Comparison of ENCODE assay signal across 5 worm cellular contexts in genomic region chrIII:13066828-13067227, ce11.
TF ChIP-seq lines count a peak whose summit lies in the region.

No protein-coding gene starts in this region.

TF ChIP-seq in whole organism, L1 larva, 84 proteins besides CTCF, POLR2A, EP300 and RAD21:
- TF ChIP-seq dsc-1 (tag; optimal IDR thresholded peaks at IDR 0.05; lab: Kevin White, UChicago) (peak; percentile 40), alr-1 (tag; optimal IDR thresholded peaks at IDR 0.05; lab: Kevin White, UChicago; ENCODE audit: borderline replicate concordance) (no peak)
TF ChIP-seq in whole organism, L1 larva: peak in this region for 1.

TF ChIP-seq in whole organism, L2 larva, 48 proteins besides CTCF, POLR2A, EP300 and RAD21:
- peak; percentile 34 for TF ChIP-seq sma-9 (GFP tag; optimal IDR thresholded peaks at IDR 0.05; lab: Kevin White, UChicago)
- no peak for TF ChIP-seq sma-9 (tag; optimal IDR thresholded peaks at IDR 0.05; lab: Kevin White, UChicago)
- TF ChIP-seq lin-11 (tag; optimal IDR thresholded peaks at IDR 0.05; lab: Kevin White, UChicago), result no peak
- no peak for TF ChIP-seq zag-1 (tag; optimal IDR thresholded peaks at IDR 0.05; lab: Kevin White, UChicago)
- TF ChIP-seq ceh-16 (tag; optimal IDR thresholded peaks at IDR 0.05; lab: Kevin White, UChicago), result no peak
- no peak for TF ChIP-seq C34F6.9 (tag; optimal IDR thresholded peaks at IDR 0.05; lab: Kevin White, UChicago)

TF ChIP-seq in whole organism, L3 larva, 47 proteins besides CTCF, POLR2A, EP300 and RAD21:
- no peak for TF ChIP-seq egl-27 (tag; optimal IDR thresholded peaks at IDR 0.05; lab: Kevin White, UChicago)
- no peak for TF ChIP-seq unc-62 (GFP tag; optimal IDR thresholded peaks at IDR 0.05; lab: Kevin White, UChicago)
- TF ChIP-seq elt-3 (tag; optimal IDR thresholded peaks at IDR 0.05; lab: Kevin White, UChicago), result no peak
- peak; percentile 22 for TF ChIP-seq egl-5 (tag; optimal IDR thresholded peaks at IDR 0.05; lab: Kevin White, UChicago)
- no peak for TF ChIP-seq pqm-1 (tag; optimal IDR thresholded peaks at IDR 0.05; lab: Kevin White, UChicago)
- no peak for TF ChIP-seq nfya-1 (tag; optimal IDR thresholded peaks at IDR 0.05; lab: Kevin White, UChicago; ENCODE audit: insufficient read depth)
- no peak for TF ChIP-seq lin-39 (tag; optimal IDR thresholded peaks at IDR 0.05; lab: Kevin White, UChicago)

TF ChIP-seq in whole organism, L4 larva, 104 proteins besides CTCF, POLR2A, EP300 and RAD21:
- TF ChIP-seq zag-1 (tag; optimal IDR thresholded peaks at IDR 0.05; lab: Kevin White, UChicago), result no peak
- peak; percentile 81; the same call in 1 of the 2 replicates for TF ChIP-seq tra-1 (GFP tag; IDR thresholded peaks at IDR 0.05; lab: Robert Waterston, UW)
- no peak for TF ChIP-seq mxl-2 (GFP tag; conservative IDR thresholded peaks at IDR 0.05; lab: Robert Waterston, UW)
- no peak for TF ChIP-seq unc-130 (GFP tag; optimal IDR thresholded peaks at IDR 0.05; lab: Kevin White, UChicago)
- peak; percentile 72 for TF ChIP-seq nhr-48 (tag; optimal IDR thresholded peaks at IDR 0.05; lab: Kevin White, UChicago)
- no peak for TF ChIP-seq F49E8.2 (tag; optimal IDR thresholded peaks at IDR 0.05; lab: Kevin White, UChicago; ENCODE audit: borderline replicate concordance)
- no peak for TF ChIP-seq egl-27 (tag; optimal IDR thresholded peaks at IDR 0.05; lab: Kevin White, UChicago)
- 0 out of 2 replicates have a peak, but pooled peaks have one; percentile 16 for TF ChIP-seq zfp-3 (GFP tag; conservative IDR thresholded peaks at IDR 0.05; lab: Robert Waterston, UW)
- TF ChIP-seq nhr-111 (GFP tag; optimal IDR thresholded peaks at IDR 0.05; lab: Kevin White, UChicago), result no peak
- TF ChIP-seq vab-7 (GFP tag; IDR thresholded peaks at IDR 0.05; lab: Robert Waterston, UW), result no peak
- peak; percentile 49 for TF ChIP-seq dve-1 (tag; optimal IDR thresholded peaks at IDR 0.05; lab: Kevin White, UChicago; ENCODE audit: insufficient read depth)
- TF ChIP-seq T26A8.4 (GFP tag; IDR thresholded peaks at IDR 0.05; lab: Robert Waterston, UW), result 0 out of 2 replicates have a peak, but pooled peaks have one; percentile 36
- TF ChIP-seq hlh-11 (tag; optimal IDR thresholded peaks at IDR 0.05; lab: Kevin White, UChicago), result peak; percentile 15
- no peak for TF ChIP-seq mdl-1 (tag; optimal IDR thresholded peaks at IDR 0.05; lab: Kevin White, UChicago)
- TF ChIP-seq aha-1 (tag; lab: Kevin White, UChicago), result peak; percentile 88
- TF ChIP-seq lim-7 (GFP tag; IDR thresholded peaks at IDR 0.05; lab: Robert Waterston, UW), result no peak
- no peak for TF ChIP-seq duxl-1 (tag; optimal IDR thresholded peaks at IDR 0.05; lab: Kevin White, UChicago; ENCODE audit: poor library complexity)
- TF ChIP-seq Y5F2A.4 (GFP tag; optimal IDR thresholded peaks at IDR 0.05; lab: Kevin White, UChicago), result no peak
- no peak for TF ChIP-seq spr-1 (tag; optimal IDR thresholded peaks at IDR 0.05; lab: Kevin White, UChicago)
- TF ChIP-seq daf-16 (GFP tag; optimal IDR thresholded peaks at IDR 0.05; lab: Kevin White, UChicago), result no peak
- peak; percentile 6 for TF ChIP-seq daf-16 (tag; optimal IDR thresholded peaks at IDR 0.05; lab: Kevin White, UChicago)
- TF ChIP-seq pha-4 (GFP tag; IDR thresholded peaks at IDR 0.05; lab: Robert Waterston, UW), result 0 out of 2 replicates have a peak, but pooled peaks have one; percentile 7
- no peak for TF ChIP-seq pha-4 (tag; optimal IDR thresholded peaks at IDR 0.05; lab: Kevin White, UChicago)
- TF ChIP-seq dmd-6 (GFP tag; IDR thresholded peaks at IDR 0.05; lab: Robert Waterston, UW), result peak; percentile 92

TF ChIP-seq in whole organism, young adult, 124 proteins besides CTCF, POLR2A, EP300 and RAD21 (continues in another document):
- TF ChIP-seq snpc-3.4 (tag; optimal IDR thresholded peaks at IDR 0.05; lab: Kevin White, UChicago) (no peak), somi-1 (GFP tag; optimal IDR thresholded peaks at IDR 0.05; lab: Kevin White, UChicago) (no peak), lir-1 (GFP tag; conservative IDR thresholded peaks at IDR 0.05; lab: Robert Waterston, UW) (no peak), K12H6.12 (tag; optimal IDR thresholded peaks at IDR 0.05; lab: Kevin White, UChicago) (no peak), ceh-40 (GFP tag; IDR thresholded peaks at IDR 0.05; lab: Robert Waterston, UW) (no peak), Y95B8A.8 (GFP tag; IDR thresholded peaks at IDR 0.05; lab: Robert Waterston, UW) (no peak), sdz-38 (tag; optimal IDR thresholded peaks at IDR 0.05; lab: Kevin White, UChicago) (no peak), die-1 (tag; optimal IDR thresholded peaks at IDR 0.05; lab: Kevin White, UChicago) (no peak), cebp-1 (GFP tag; IDR thresholded peaks at IDR 0.05; lab: Robert Waterston, UW) (no peak), cebp-1 (tag; optimal IDR thresholded peaks at IDR 0.05; lab: Kevin White, UChicago) (no peak), mes-4 (tag; optimal IDR thresholded peaks at IDR 0.05; lab: Kevin White, UChicago) (no peak), Y67H2A.10 (GFP tag; conservative IDR thresholded peaks at IDR 0.05; lab: Robert Waterston, UW) (no peak), hlh-12 (tag; optimal IDR thresholded peaks at IDR 0.05; lab: Kevin White, UChicago) (no peak), egl-44 (GFP tag; IDR thresholded peaks at IDR 0.05; lab: Robert Waterston, UW) (no peak), hlh-26 (GFP tag; conservative IDR thresholded peaks at IDR 0.05; lab: Robert Waterston, UW) (no peak), dpl-1 (GFP tag; optimal IDR thresholded peaks at IDR 0.05; lab: Kevin White, UChicago) (no peak), lsl-1 (GFP tag; optimal IDR thresholded peaks at IDR 0.05; lab: Kevin White, UChicago) (no peak), ama-1 (optimal IDR thresholded peaks at IDR 0.05; lab: Kevin White, UChicago) (no peak), ama-1 (GFP tag; optimal IDR thresholded peaks at IDR 0.05; lab: Kevin White, UChicago) (no peak), aptf-3 (GFP tag; IDR thresholded peaks at IDR 0.05; lab: Robert Waterston, UW) (no peak), egrh-3 (GFP tag; IDR thresholded peaks at IDR 0.05; lab: Robert Waterston, UW) (no peak), madf-8 (GFP tag; conservative IDR thresholded peaks at IDR 0.05; lab: Robert Waterston, UW) (no peak), nhr-120 (GFP tag; IDR thresholded peaks at IDR 0.05; lab: Robert Waterston, UW) (no peak), mcd-1 (GFP tag; IDR thresholded peaks at IDR 0.05; lab: Robert Waterston, UW) (0 out of 2 replicates have a peak, but pooled peaks have one; percentile 20), tlf-1 (GFP tag; optimal IDR thresholded peaks at IDR 0.05; lab: Kevin White, UChicago) (no peak), tbp1 (GFP tag; optimal IDR thresholded peaks at IDR 0.05; lab: Kevin White, UChicago) (peak; percentile 10), ceh-91 (GFP tag; IDR thresholded peaks at IDR 0.05; lab: Robert Waterston, UW) (no peak), C06A6.2 (GFP tag; conservative IDR thresholded peaks at IDR 0.05; lab: Robert Waterston, UW) (no peak), tbx-9 (tag; optimal IDR thresholded peaks at IDR 0.05; lab: Kevin White, UChicago; ENCODE audit: borderline replicate concordance) (no peak), Y56A3A.18 (GFP tag; IDR thresholded peaks at IDR 0.05; lab: Robert Waterston, UW) (no peak), nhr-179 (tag; optimal IDR thresholded peaks at IDR 0.05; lab: Kevin White, UChicago) (no peak), ets-4 (GFP tag; optimal IDR thresholded peaks at IDR 0.05; lab: Kevin White, UChicago) (no peak), dox-1 (GFP tag; IDR thresholded peaks at IDR 0.05; lab: Robert Waterston, UW) (peak; percentile 48; the same call in 1 of the 2 replicates), madf-3 (GFP tag; IDR thresholded peaks at IDR 0.05; lab: Robert Waterston, UW) (no peak), xnd-1 (tag; optimal IDR thresholded peaks at IDR 0.05; lab: Kevin White, UChicago) (no peak), C17E4.6 (GFP tag; IDR thresholded peaks at IDR 0.05; lab: Robert Waterston, UW) (no peak), madf-10 (tag; optimal IDR thresholded peaks at IDR 0.05; lab: Kevin White, UChicago) (peak; percentile 25), rpc-1 (optimal IDR thresholded peaks at IDR 0.05; lab: Kevin White, UChicago) (no peak), rpc-1 (tag; optimal IDR thresholded peaks at IDR 0.05; lab: Kevin White, UChicago) (no peak), snpc-4 (GFP tag; optimal IDR thresholded peaks at IDR 0.05; lab: Kevin White, UChicago) (no peak), snpc-4 (tag; optimal IDR thresholded peaks at IDR 0.05; lab: Kevin White, UChicago) (peak in 1 of 4 experiments; percentile 29), ceh-79 (tag; optimal IDR thresholded peaks at IDR 0.05; lab: Kevin White, UChicago) (no peak), lin-40 (tag; optimal IDR thresholded peaks at IDR 0.05; lab: Kevin White, UChicago) (no peak), repo-1 (tag; optimal IDR thresholded peaks at IDR 0.05; lab: Kevin White, UChicago) (no peak), F52B5.7 (tag; optimal IDR thresholded peaks at IDR 0.05; lab: Kevin White, UChicago) (no peak), ekl-4 (GFP tag; IDR thresholded peaks at IDR 0.05; lab: Robert Waterston, UW) (peak; percentile 40; the same call in 1 of the 2 replicates), akir-1 (GFP tag; optimal IDR thresholded peaks at IDR 0.05; lab: Kevin White, UChicago) (no peak), F49E8.2 (tag; optimal IDR thresholded peaks at IDR 0.05; lab: Kevin White, UChicago; ENCODE audit: insufficient read depth) (no peak), athp-1 (tag; optimal IDR thresholded peaks at IDR 0.05; lab: Kevin White, UChicago) (no peak), K11D2.4 (GFP tag; IDR thresholded peaks at IDR 0.05; lab: Robert Waterston, UW) (no peak), T07F8.4 (tag; optimal IDR thresholded peaks at IDR 0.05; lab: Kevin White, UChicago) (no peak), F39B2.1 (GFP tag; IDR thresholded peaks at IDR 0.05; lab: Robert Waterston, UW) (no peak), lsy-27 (tag; optimal IDR thresholded peaks at IDR 0.05; lab: Kevin White, UChicago; ENCODE audit: borderline replicate concordance, insufficient read depth) (no peak), ccch-3 (GFP tag; optimal IDR thresholded peaks at IDR 0.05; lab: Kevin White, UChicago) (no peak), lag-1 (GFP tag; IDR thresholded peaks at IDR 0.05; lab: Robert Waterston, UW) (no peak), fkh-3 (tag; optimal IDR thresholded peaks at IDR 0.05; lab: Kevin White, UChicago) (no peak), let-607 (tag; optimal IDR thresholded peaks at IDR 0.05; lab: Kevin White, UChicago) (peak; percentile 35 to 56), ztf-25 (GFP tag; IDR thresholded peaks at IDR 0.05; lab: Robert Waterston, UW) (no peak), zim-3 (tag; optimal IDR thresholded peaks at IDR 0.05; lab: Kevin White, UChicago) (no peak)
